Worm (Caenorhabditis elegans): ENCODE measurements around the gene Y61B8A.6.

- no peak for TF ChIP-seq tab-1 (GFP tag; IDR thresholded peaks at IDR 0.05)
- no peak for TF ChIP-seq T22C8.4 (GFP tag; IDR thresholded peaks at IDR 0.05)
- TF ChIP-seq med-1 (GFP tag; optimal IDR thresholded peaks at IDR 0.05; ENCODE audit: insufficient read depth) = no peak
- no peak for TF ChIP-seq klf-2 (GFP tag; conservative IDR thresholded peaks at IDR 0.05)
- no peak for TF ChIP-seq flt-1 (GFP tag; IDR thresholded peaks at IDR 0.05)
- no peak for TF ChIP-seq ztf-23 (GFP tag; IDR thresholded peaks at IDR 0.05)
- no peak for TF ChIP-seq ref-1 (GFP tag; conservative IDR thresholded peaks at IDR 0.05)
Measured at ce11 chrV:17238799-17239198, 12.9 kb upstream of the Y61B8A.6 start, which contains the start of gene T19C9.8.

Data from whole organism, midembryonic.